Comparison of ENCODE assay signal across 4 fruit fly cellular contexts in the genomic region with DNA sequence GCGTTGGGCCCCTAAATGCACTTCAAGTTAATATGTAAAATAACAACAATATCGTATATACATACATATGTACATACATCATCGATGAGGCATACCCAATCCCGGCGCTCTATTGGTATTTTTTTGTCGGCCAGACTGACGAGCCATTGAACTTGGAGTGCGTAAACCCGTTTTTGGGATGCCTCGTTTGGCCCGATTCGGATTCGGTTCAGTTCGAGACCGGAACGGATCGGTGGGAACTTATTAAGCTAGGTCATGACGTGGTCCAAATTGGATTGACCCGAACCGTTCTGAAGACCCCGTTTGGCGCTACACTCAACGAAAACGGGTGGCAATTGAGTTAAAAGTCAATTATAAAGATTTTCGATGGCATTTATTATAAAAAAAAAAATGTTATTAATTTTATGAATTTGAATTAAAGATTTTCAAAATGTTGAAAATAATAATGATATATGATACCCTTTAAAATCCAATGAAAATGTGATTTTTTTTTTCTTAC.
TF ChIP-seq lines count a peak whose summit lies in the region.

No protein-coding gene starts in this region.

- TF ChIP-seq CTCF in whole organism, embryonic (GFP tag; optimal IDR thresholded peaks at IDR 0.05; lab: Kevin White, UChicago), result no peak

TF ChIP-seq in whole organism, embryonic, 481 proteins besides CTCF, POLR2A, EP300 and RAD21 (continues in another document):
- TF ChIP-seq CG9609 (GFP tag; optimal IDR thresholded peaks at IDR 0.05; lab: Kevin White, UChicago) (no peak), Xbp1 (GFP tag; optimal IDR thresholded peaks at IDR 0.05; lab: Kevin White, UChicago) (peak; percentile 21), CG5245 (GFP tag; optimal IDR thresholded peaks at IDR 0.05; lab: Kevin White, UChicago) (no peak), D (optimal IDR thresholded peaks at IDR 0.05; lab: Kevin White, UChicago) (no peak), D (GFP tag; optimal IDR thresholded peaks at IDR 0.05; lab: Kevin White, UChicago) (no peak), Ssrp (tag; optimal IDR thresholded peaks at IDR 0.05; lab: Kevin White, UChicago) (peak; percentile 6), Blimp-1 (GFP tag; optimal IDR thresholded peaks at IDR 0.05; lab: Kevin White, UChicago) (peak; percentile 54), CG4282 (GFP tag; optimal IDR thresholded peaks at IDR 0.05; lab: Kevin White, UChicago) (no peak), fd96Cb (tag; optimal IDR thresholded peaks at IDR 0.05; lab: Kevin White, UChicago) (peak; percentile 13), CG12391 (tag; optimal IDR thresholded peaks at IDR 0.05; lab: Kevin White, UChicago) (peak; percentile 32), chinmo (GFP tag; IDR thresholded peaks at IDR 0.05; lab: Robert Waterston, UW; ENCODE audit: partially characterized antibody) (0 out of 4 replicates have a peak, but pooled peaks have one; percentile 60), PHDP (tag; optimal IDR thresholded peaks at IDR 0.05; lab: Kevin White, UChicago) (peak; percentile 31), unpg (GFP tag; optimal IDR thresholded peaks at IDR 0.05; lab: Kevin White, UChicago) (peak; percentile 30), CG10209 (GFP tag; optimal IDR thresholded peaks at IDR 0.05; lab: Kevin White, UChicago) (no peak), CG13424 (tag; optimal IDR thresholded peaks at IDR 0.05; lab: Kevin White, UChicago) (peak; percentile 38), CG2712 (tag; optimal IDR thresholded peaks at IDR 0.05; lab: Kevin White, UChicago) (peak; percentile 34), Spps (tag; optimal IDR thresholded peaks at IDR 0.05; lab: Kevin White, UChicago) (peak; percentile 12), CG15601 (tag; optimal IDR thresholded peaks at IDR 0.05; lab: Kevin White, UChicago) (peak; percentile 37), CG13894 (tag; optimal IDR thresholded peaks at IDR 0.05; lab: Kevin White, UChicago) (peak; percentile 21), CG14710 (tag; optimal IDR thresholded peaks at IDR 0.05; lab: Kevin White, UChicago) (peak; percentile 51), phol (tag; optimal IDR thresholded peaks at IDR 0.05; lab: Kevin White, UChicago) (peak; percentile 39)

TF ChIP-seq in whole organism, prepupa, 60 proteins besides CTCF, POLR2A, EP300 and RAD21:
- TF ChIP-seq CG34406 (GFP tag; optimal IDR thresholded peaks at IDR 0.05; lab: Kevin White, UChicago) (peak; percentile 20), CG11294 (GFP tag; IDR thresholded peaks at IDR 0.05; lab: Robert Waterston, UW) (no peak), Eip75B (GFP tag; optimal IDR thresholded peaks at IDR 0.05; lab: Kevin White, UChicago) (peak; percentile 29), CG8119 (GFP tag; IDR thresholded peaks at IDR 0.05; lab: Robert Waterston, UW) (no peak), CG7368 (GFP tag; optimal IDR thresholded peaks at IDR 0.05; lab: Kevin White, UChicago) (no peak), topi (GFP tag; optimal IDR thresholded peaks at IDR 0.05; lab: Kevin White, UChicago) (peak; percentile 11), esn (GFP tag; optimal IDR thresholded peaks at IDR 0.05; lab: Kevin White, UChicago) (peak; percentile 18), Sox14 (GFP tag; optimal IDR thresholded peaks at IDR 0.05; lab: Kevin White, UChicago) (no peak), svp (GFP tag; lab: Kevin White, UChicago) (peak; percentile 56), Eip78C (GFP tag; lab: Kevin White, UChicago) (peak; percentile 52), Sox102F (GFP tag; optimal IDR thresholded peaks at IDR 0.05; lab: Kevin White, UChicago) (peak; percentile 22)

TF ChIP-seq in whole organism, pupa, 21 proteins besides CTCF, POLR2A, EP300 and RAD21:
- no peak for TF ChIP-seq Pif1B (GFP tag; optimal IDR thresholded peaks at IDR 0.05; lab: Kevin White, UChicago)
- no peak for TF ChIP-seq Pif1A (GFP tag; optimal IDR thresholded peaks at IDR 0.05; lab: Kevin White, UChicago)
- TF ChIP-seq CG14655 (GFP tag; optimal IDR thresholded peaks at IDR 0.05; lab: Kevin White, UChicago), result peak; percentile 15
- peak; percentile 23 for TF ChIP-seq Snoo (tag; optimal IDR thresholded peaks at IDR 0.05; lab: Kevin White, UChicago)
- TF ChIP-seq CG17806 (tag; optimal IDR thresholded peaks at IDR 0.05; lab: Kevin White, UChicago), result no peak
- TF ChIP-seq EcR (GFP tag; optimal IDR thresholded peaks at IDR 0.05; lab: Kevin White, UChicago), result peak; percentile 90
- no peak for TF ChIP-seq CG13204 (GFP tag; optimal IDR thresholded peaks at IDR 0.05; lab: Kevin White, UChicago)
- TF ChIP-seq CG12605 (GFP tag; IDR thresholded peaks at IDR 0.05; lab: Robert Waterston, UW), result no peak
- TF ChIP-seq CG10348 (GFP tag; IDR thresholded peaks at IDR 0.05; lab: Robert Waterston, UW), result no peak

TF ChIP-seq in whole organism, wandering third instar larva, 38 proteins besides CTCF, POLR2A, EP300 and RAD21:
- TF ChIP-seq foxo (GFP tag; optimal IDR thresholded peaks at IDR 0.05; lab: Kevin White, UChicago) (peak in 1 of 2 experiments; percentile 5), fru (GFP tag; optimal IDR thresholded peaks at IDR 0.05; lab: Kevin White, UChicago) (no peak), Jra (GFP tag; optimal IDR thresholded peaks at IDR 0.05; lab: Kevin White, UChicago) (no peak), woc (GFP tag; optimal IDR thresholded peaks at IDR 0.05; lab: Kevin White, UChicago) (no peak), h (GFP tag; optimal IDR thresholded peaks at IDR 0.05; lab: Kevin White, UChicago) (peak; percentile 10)
TF ChIP-seq in whole organism, wandering third instar larva: peak in this region for 2.
